Fruit fly (Drosophila melanogaster): ENCODE results near the gene p38a.

Gene p38a

DNA sequence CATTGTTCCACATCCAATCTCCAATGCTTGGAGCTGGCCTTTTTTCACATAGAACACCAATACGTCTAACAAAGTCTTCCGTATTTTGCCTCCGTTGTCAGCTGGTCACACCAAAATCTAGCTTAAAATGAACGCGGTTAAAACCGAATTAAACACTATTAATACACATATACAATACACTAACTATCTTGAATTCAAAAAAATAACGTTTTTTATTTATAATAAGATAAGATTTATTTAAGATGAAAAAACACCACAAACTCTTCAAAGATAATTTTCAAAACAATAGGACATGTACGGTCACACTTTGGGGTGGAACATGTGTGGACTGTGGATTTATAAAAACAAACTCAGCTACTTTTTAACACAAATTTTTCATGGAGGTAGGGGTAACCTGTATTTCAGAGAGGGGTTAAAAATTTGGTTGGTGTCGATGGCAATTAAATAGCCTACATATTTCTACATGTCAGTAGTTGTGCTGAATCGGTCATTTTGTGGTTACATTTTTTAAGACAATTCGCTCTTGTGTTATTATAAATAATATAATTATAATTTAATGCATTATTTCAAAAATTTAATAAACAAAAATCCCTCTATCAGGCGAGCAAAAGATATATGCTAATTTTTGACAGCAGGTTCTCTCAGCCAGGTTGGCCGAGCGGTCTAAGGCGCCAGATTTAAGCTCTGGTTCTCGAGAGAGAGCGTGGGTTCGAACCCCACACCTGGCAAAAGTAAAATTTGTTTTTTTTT lies 39.6 kb downstream of the p38a start, which contains the start of gene CG13605 (continued):
- TF ChIP-seq tgo (GFP tag; IDR thresholded peaks at IDR 0.05) (peak; percentile 68), repo (GFP tag; optimal IDR thresholded peaks at IDR 0.05) (peak; percentile 36), ab (GFP tag; optimal IDR thresholded peaks at IDR 0.05) (no peak), CG11456 (GFP tag; IDR thresholded peaks at IDR 0.05) (peak; percentile 85), Awh (GFP tag; IDR thresholded peaks at IDR 0.05) (peak; percentile 37; the same call in 1 of the 2 replicates), CG15269 (tag; optimal IDR thresholded peaks at IDR 0.05) (peak; percentile 87), salm (tag; optimal IDR thresholded peaks at IDR 0.05) (peak; percentile 63), sd (tag; optimal IDR thresholded peaks at IDR 0.05) (peak; percentile 56), usp (GFP tag; optimal IDR thresholded peaks at IDR 0.05) (no peak), CG18262 (tag; optimal IDR thresholded peaks at IDR 0.05) (peak; percentile 75), Xbp1 (GFP tag; optimal IDR thresholded peaks at IDR 0.05) (peak; percentile 79), CG4328 (GFP tag; optimal IDR thresholded peaks at IDR 0.05) (peak; percentile 58), CG7271 (tag; optimal IDR thresholded peaks at IDR 0.05) (no peak), gcm2 (GFP tag; optimal IDR thresholded peaks at IDR 0.05) (peak; percentile 4), gfzf (GFP tag; optimal IDR thresholded peaks at IDR 0.05) (peak; percentile 84), pros (GFP tag; optimal IDR thresholded peaks at IDR 0.05) (no peak), Dip3 (GFP tag; optimal IDR thresholded peaks at IDR 0.05) (peak; percentile 48), CG31441 (GFP tag; IDR thresholded peaks at IDR 0.05) (peak; percentile 85), MESR4 (GFP tag; optimal IDR thresholded peaks at IDR 0.05) (peak; percentile 18), CG14710 (tag; optimal IDR thresholded peaks at IDR 0.05) (peak; percentile 62), Fer3 (tag; optimal IDR thresholded peaks at IDR 0.05) (peak; percentile 79), CG12744 (GFP tag; optimal IDR thresholded peaks at IDR 0.05) (peak; percentile 35), CG34224 (GFP tag; IDR thresholded peaks at IDR 0.05; ENCODE audit: partially characterized antibody) (0 out of 3 replicates have a peak, but pooled peaks have one; percentile 44), Fer2 (tag; optimal IDR thresholded peaks at IDR 0.05) (peak; percentile 26), CG13296 (GFP tag; optimal IDR thresholded peaks at IDR 0.05) (peak; percentile 82), Hmx (GFP tag; optimal IDR thresholded peaks at IDR 0.05) (peak; percentile 36), BtbVII (GFP tag; optimal IDR thresholded peaks at IDR 0.05) (peak; percentile 76), Ets97D (GFP tag; optimal IDR thresholded peaks at IDR 0.05) (peak; percentile 49), CG2202 (tag; optimal IDR thresholded peaks at IDR 0.05) (peak; percentile 44), slbo (GFP tag; IDR thresholded peaks at IDR 0.05) (peak; percentile 86), CG2875 (GFP tag; optimal IDR thresholded peaks at IDR 0.05) (peak; percentile 69), ase (GFP tag; IDR thresholded peaks at IDR 0.05) (peak; percentile 57; the same call in 2 of the 3 replicates), CG2116 (GFP tag; optimal IDR thresholded peaks at IDR 0.05) (peak; percentile 54), vvl (GFP tag; IDR thresholded peaks at IDR 0.05) (peak; percentile 91), ken (GFP tag; IDR thresholded peaks at IDR 0.05) (peak; percentile 41; the same call in 1 of the 3 replicates), scrt (GFP tag; optimal IDR thresholded peaks at IDR 0.05) (peak; percentile 73), croc (GFP tag; conservative IDR thresholded peaks at IDR 0.05) (no peak), Mad (GFP tag; optimal IDR thresholded peaks at IDR 0.05) (no peak), sqz (GFP tag; optimal IDR thresholded peaks at IDR 0.05) (peak; percentile 38), trem (tag; optimal IDR thresholded peaks at IDR 0.05) (peak; percentile 67), CG1024 (GFP tag; IDR thresholded peaks at IDR 0.05) (peak; percentile 12; the same call in 1 of the 2 replicates), Dad (GFP tag; optimal IDR thresholded peaks at IDR 0.05) (peak; percentile 14), CG16815 (GFP tag; optimal IDR thresholded peaks at IDR 0.05) (peak; percentile 23), stwl (tag; optimal IDR thresholded peaks at IDR 0.05) (peak; percentile 55), CG1647 (GFP tag; optimal IDR thresholded peaks at IDR 0.05) (peak; percentile 16), ftz-f1 (GFP tag; optimal IDR thresholded peaks at IDR 0.05) (no peak), bigmax (GFP tag; optimal IDR thresholded peaks at IDR 0.05) (peak; percentile 21), sug (tag; optimal IDR thresholded peaks at IDR 0.05) (peak; percentile 23), Chrac-16 (GFP tag; optimal IDR thresholded peaks at IDR 0.05) (peak; percentile 66)
